Worm (Caenorhabditis elegans) whole organism, L1 larva: ENCODE measurements around the gene C50C3.1.

ENCODE experiments used
- lsy-2 ChIP-seq, 2 experiments: fragments of 150-350 bp; optimal IDR thresholded peaks; 2 replicates each; lab custom pipeline; 2014; ENCODE audit warnings: missing biosample characterization in 2 of 2, missing genetic modification characterization in 2 of 2
- zip-4 ChIP-seq: fragments of 200-800 bp; sonication (Bioruptor generic); optimal IDR thresholded peaks from 2 replicates; lab custom pipeline; 2018; ENCODE audit warnings: mild to moderate bottlenecking, missing genetic modification characterization, moderate library complexity, missing compliant biosample characterization

DNA sequence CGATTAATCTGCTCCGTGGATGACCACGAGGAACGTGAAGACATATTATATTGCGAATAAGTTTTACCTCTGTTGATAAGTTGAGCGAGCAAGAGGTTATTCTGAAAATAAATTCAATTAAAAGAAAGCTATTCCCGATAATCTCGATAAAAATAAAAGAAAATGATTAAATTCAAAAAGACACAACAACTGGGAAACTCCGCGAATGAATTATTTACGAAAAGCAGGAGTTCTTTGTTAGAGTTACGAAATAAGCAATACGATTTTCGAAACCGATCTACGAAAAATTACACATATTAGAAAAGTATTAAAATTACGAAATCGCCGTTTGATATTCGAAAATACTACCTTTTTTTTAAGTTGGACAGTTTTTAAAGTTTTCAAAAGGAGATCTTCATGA is 28.5 kb upstream of the C50C3.1 start, which contains the start of gene bath-42:
- TF ChIP-seq zip-4 (GFP tag; lab: Kevin White, UChicago): no peak
- TF ChIP-seq lsy-2 (tag; optimal IDR thresholded peaks at IDR 0.05; lab: Kevin White, UChicago): no peak
